Worm (Caenorhabditis elegans) whole organism, young adult: ENCODE measurements around the gene T20G5.13.

Experiments used
- F10E7.11 ChIP-seq: sonication (generic microtip); optimal IDR thresholded peaks from 2 replicates; lab custom pipeline; 2017; ENCODE audit warnings: mild to moderate bottlenecking, missing genetic modification characterization, moderate library complexity, missing compliant biosample characterization
- F22D6.2 ChIP-seq: sonication (generic microtip); optimal IDR thresholded peaks from 2 replicates; lab custom pipeline; 2016; ENCODE audit warnings: mild to moderate bottlenecking, missing genetic modification characterization, missing compliant biosample characterization
- F57A8.1 ChIP-seq: fragments of 200-800 bp; sonication (Bioruptor generic); optimal IDR thresholded peaks from 2 replicates; lab custom pipeline; 2018; ENCODE audit warnings: mild to moderate bottlenecking, missing genetic modification characterization, moderate library complexity, missing compliant biosample characterization
- F57C9.4 ChIP-seq: sonication (generic microtip); optimal IDR thresholded peaks from 2 replicates; lab custom pipeline; 2017; ENCODE audit warnings: mild to moderate bottlenecking, missing genetic modification characterization, missing compliant biosample characterization
- K12H6.12 ChIP-seq: fragments of 200-800 bp; sonication (Bioruptor generic); optimal IDR thresholded peaks from 2 replicates; lab custom pipeline; 2018; ENCODE audit warnings: mild to moderate bottlenecking, missing genetic modification characterization, missing compliant biosample characterization
- T26A5.8 ChIP-seq: sonication (generic microtip); optimal IDR thresholded peaks from 2 replicates; lab custom pipeline; 2016; ENCODE audit warnings: missing genetic modification characterization, missing compliant biosample characterization
- Y53F4B.3 ChIP-seq: fragments of 200-800 bp; sonication (Bioruptor generic); IDR thresholded peaks from 2 replicates; pipeline ENCODE4 v1.3.6; 2022; ENCODE audit warnings: missing genetic modification reagents, missing genetic modification characterization, missing compliant biosample characterization
- Y56A3A.18 ChIP-seq: fragments of 200-800 bp; sonication (Bioruptor generic); IDR thresholded peaks from 2 replicates; pipeline ENCODE4 v1.3.6; 2022; ENCODE audit warnings: missing genetic modification reagents, missing genetic modification characterization, missing compliant biosample characterization
- Y79H2A.3 ChIP-seq: fragments of 200-800 bp; sonication (Bioruptor generic); conservative IDR thresholded peaks from 2 replicates; pipeline ENCODE4 v1.3.6; 2022; ENCODE audit warnings: missing genetic modification reagents, missing genetic modification characterization, missing compliant biosample characterization
- akir-1 ChIP-seq: fragments of 200-800 bp; sonication (Bioruptor generic); optimal IDR thresholded peaks from 2 replicates; lab custom pipeline; 2018; ENCODE audit warnings: mild to moderate bottlenecking, missing genetic modification characterization, moderate library complexity, missing compliant biosample characterization
- ama-1 ChIP-seq, 3 experiments: fragments of 150-350 bp in 1 of 3; sonication (generic microtip) in 2 of 3; optimal IDR thresholded peaks; 2 replicates each; lab custom pipeline; 2014 to 2018; ENCODE audit warnings: missing biosample characterization in 2 of 3, missing genetic modification characterization in 2 of 3, missing genetic modification reagents in 2 of 3
- atf-7 ChIP-seq: sonication (generic microtip); optimal IDR thresholded peaks from 2 replicates; lab custom pipeline; 2017; ENCODE audit warnings: mild to moderate bottlenecking, missing genetic modification characterization, missing compliant biosample characterization
- attf-3 ChIP-seq: fragments of 200-800 bp; sonication (Bioruptor generic); conservative IDR thresholded peaks from 2 replicates; pipeline ENCODE4 v1.3.6; 2022; ENCODE audit warnings: missing genetic modification reagents, missing genetic modification characterization, missing compliant biosample characterization
- bed-2 ChIP-seq: fragments of 200-800 bp; sonication (Bioruptor generic); IDR thresholded peaks from 2 replicates; pipeline ENCODE4 v1.3.6; 2022; ENCODE audit warnings: missing genetic modification reagents, missing genetic modification characterization, missing compliant biosample characterization
- cebp-1 ChIP-seq, 2 experiments: fragments of 200-800 bp in 1 of 2; sonication (Bioruptor generic) in 1 of 2; sonication (generic microtip) in 1 of 2; IDR thresholded peaks in 1 of 2; optimal IDR thresholded peaks in 1 of 2; 2 replicates each; pipeline versions ENCODE4 v1.3.6 to Lab custom; 2017 to 2022; ENCODE audit warnings: missing compliant biosample characterization in 2 of 2, missing genetic modification characterization in 2 of 2, mild to moderate bottlenecking in 1 of 2, missing genetic modification reagents in 1 of 2, moderate library complexity in 1 of 2
- cebp-2 ChIP-seq: fragments of 200-800 bp; sonication (Bioruptor generic); IDR thresholded peaks from 2 replicates; pipeline ENCODE4 v1.3.6; 2022; ENCODE audit warnings: missing genetic modification characterization, missing compliant biosample characterization
- ceh-40 ChIP-seq: fragments of 200-800 bp; sonication (Bioruptor generic); IDR thresholded peaks from 2 replicates; pipeline ENCODE4 v1.3.6; 2022; ENCODE audit warnings: missing genetic modification characterization, missing compliant biosample characterization
- ceh-58 ChIP-seq: fragments of 200-800 bp; sonication (Bioruptor generic); IDR thresholded peaks from 2 replicates; pipeline ENCODE4 v1.3.6; 2022; ENCODE audit warnings: missing genetic modification characterization, missing compliant biosample characterization
- chd-7 ChIP-seq: sonication (generic microtip); optimal IDR thresholded peaks from 2 replicates; lab custom pipeline; 2016; ENCODE audit warnings: mild to moderate bottlenecking, missing genetic modification characterization, moderate library complexity, missing compliant biosample characterization
- dox-1 ChIP-seq: fragments of 200-800 bp; sonication (Bioruptor generic); IDR thresholded peaks from 2 replicates; pipeline ENCODE4 v1.3.6; 2022; ENCODE audit warnings: missing genetic modification reagents, missing genetic modification characterization, missing compliant biosample characterization
- ekl-4 ChIP-seq: fragments of 200-800 bp; sonication (Bioruptor generic); IDR thresholded peaks from 2 replicates; pipeline ENCODE4 v1.3.6; 2022; ENCODE audit warnings: missing genetic modification reagents, missing genetic modification characterization, missing compliant biosample characterization
- ets-4 ChIP-seq: fragments of 200-800 bp; sonication (Bioruptor generic); optimal IDR thresholded peaks from 2 replicates; lab custom pipeline; 2018; ENCODE audit warnings: mild to moderate bottlenecking, missing genetic modification characterization, missing compliant biosample characterization
- fkh-3 ChIP-seq: sonication (generic microtip); optimal IDR thresholded peaks from 2 replicates; lab custom pipeline; 2016; ENCODE audit warnings: mild to moderate bottlenecking, missing genetic modification characterization, missing compliant biosample characterization
- gei-17 ChIP-seq: fragments of 200-800 bp; sonication (Bioruptor generic); optimal IDR thresholded peaks from 2 replicates; lab custom pipeline; 2018; ENCODE audit warnings: mild to moderate bottlenecking, missing genetic modification characterization, missing compliant biosample characterization
- hmg-1.2 ChIP-seq: fragments of 200-800 bp; sonication (Bioruptor generic); IDR thresholded peaks from 2 replicates; pipeline ENCODE4 v1.3.6; 2022; ENCODE audit warnings: missing genetic modification reagents, missing genetic modification characterization, missing compliant biosample characterization
- hrde-1 ChIP-seq: sonication (generic microtip); optimal IDR thresholded peaks from 2 replicates; lab custom pipeline; 2016; ENCODE audit warnings: missing genetic modification characterization, mild to moderate bottlenecking, missing compliant biosample characterization, moderate library complexity, missing genotype, missing genetic modification reagents, borderline replicate concordance
- hsf-1 ChIP-seq: fragments of 200-800 bp; sonication (Bioruptor generic); IDR thresholded peaks from 2 replicates; pipeline ENCODE4 v1.3.6; 2022; ENCODE audit warnings: missing genetic modification reagents, missing genetic modification characterization, missing compliant biosample characterization
- let-607 ChIP-seq, 2 experiments: fragments of 200-800 bp in 1 of 2; sonication (Bioruptor generic) in 1 of 2; sonication (generic microtip) in 1 of 2; optimal IDR thresholded peaks; 2 replicates each; lab custom pipeline; 2016 to 2018; ENCODE audit warnings: mild to moderate bottlenecking in 2 of 2, missing compliant biosample characterization in 2 of 2, missing genetic modification characterization in 2 of 2, moderate library complexity in 2 of 2, missing genotype in 1 of 2
- lin-26 ChIP-seq: fragments of 200-800 bp; sonication (Bioruptor generic); IDR thresholded peaks from 2 replicates; pipeline ENCODE4 v1.3.6; 2022; ENCODE audit warnings: missing genetic modification reagents, missing genetic modification characterization, missing compliant biosample characterization
- lir-1 ChIP-seq: fragments of 200-800 bp; sonication (Bioruptor generic); conservative IDR thresholded peaks from 2 replicates; pipeline ENCODE4 v1.3.6; 2022; ENCODE audit warnings: missing genetic modification reagents, missing genetic modification characterization, missing compliant biosample characterization
- madf-3 ChIP-seq: fragments of 200-800 bp; sonication (Bioruptor generic); IDR thresholded peaks from 2 replicates; pipeline ENCODE4 v1.3.6; 2022; ENCODE audit warnings: missing genetic modification reagents, missing genetic modification characterization, missing compliant biosample characterization
- madf-8 ChIP-seq: fragments of 200-800 bp; sonication (Bioruptor generic); conservative IDR thresholded peaks from 2 replicates; pipeline ENCODE4 v1.3.6; 2022; ENCODE audit warnings: missing genetic modification reagents, missing genetic modification characterization, missing compliant biosample characterization
- mcd-1 ChIP-seq: fragments of 200-800 bp; sonication (Bioruptor generic); IDR thresholded peaks from 2 replicates; pipeline ENCODE4 v1.3.6; 2022; ENCODE audit warnings: missing genetic modification reagents, missing genetic modification characterization, missing compliant biosample characterization
- mxl-1 ChIP-seq: sonication (generic microtip); optimal IDR thresholded peaks from 2 replicates; lab custom pipeline; 2016; ENCODE audit warnings: missing genetic modification characterization, missing compliant biosample characterization
- nhr-120 ChIP-seq: fragments of 200-800 bp; sonication (Bioruptor generic); IDR thresholded peaks from 2 replicates; pipeline ENCODE4 v1.3.6; 2022; ENCODE audit warnings: missing genetic modification characterization, missing compliant biosample characterization
- nhr-27 ChIP-seq: fragments of 200-800 bp; sonication (Bioruptor generic); optimal IDR thresholded peaks from 2 replicates; lab custom pipeline; 2018; ENCODE audit warnings: mild to moderate bottlenecking, missing genetic modification characterization, moderate library complexity, missing compliant biosample characterization
- nhr-80 ChIP-seq: sonication (generic microtip); optimal IDR thresholded peaks from 2 replicates; lab custom pipeline; 2016; ENCODE audit warnings: missing genetic modification characterization, missing compliant biosample characterization
- pbrm-1 ChIP-seq: fragments of 200-800 bp; sonication (Bioruptor generic); IDR thresholded peaks from 2 replicates; pipeline ENCODE4 v1.3.6; 2022; ENCODE audit warnings: missing genetic modification reagents, missing genetic modification characterization, missing compliant biosample characterization
- rcor-1 ChIP-seq: fragments of 200-800 bp; sonication (Bioruptor generic); IDR thresholded peaks from 2 replicates; pipeline ENCODE4 v1.3.6; 2022; ENCODE audit warnings: missing genetic modification reagents, missing genetic modification characterization, missing compliant biosample characterization
- repo-1 ChIP-seq: sonication (generic microtip); optimal IDR thresholded peaks from 2 replicates; lab custom pipeline; 2017; ENCODE audit warnings: mild to moderate bottlenecking, missing genetic modification characterization, missing compliant biosample characterization
- snpc-1.3 ChIP-seq: sonication (generic microtip); optimal IDR thresholded peaks from 2 replicates; lab custom pipeline; 2017; ENCODE audit warnings: missing genetic modification characterization, mild to moderate bottlenecking, missing compliant biosample characterization, antibody characterized with exemption, moderate library complexity, missing genotype, missing genetic modification reagents; ENCODE audit not compliant: insufficient read depth
- tbx-9 ChIP-seq: sonication (generic microtip); optimal IDR thresholded peaks from 2 replicates; lab custom pipeline; 2016; ENCODE audit warnings: borderline replicate concordance, missing genetic modification characterization, inconsistent platforms, missing compliant biosample characterization
- tlf-1 ChIP-seq: fragments of 200-800 bp; sonication (Bioruptor generic); optimal IDR thresholded peaks from 2 replicates; lab custom pipeline; 2018; ENCODE audit warnings: mild to moderate bottlenecking, missing genetic modification characterization, missing compliant biosample characterization
- xnd-1 ChIP-seq: sonication (generic microtip); optimal IDR thresholded peaks from 2 replicates; lab custom pipeline; 2016; ENCODE audit warnings: missing genotype, missing genetic modification reagents, missing genetic modification characterization, missing compliant biosample characterization
- zfh-2 ChIP-seq: fragments of 200-800 bp; sonication (Bioruptor generic); conservative IDR thresholded peaks from 2 replicates; pipeline ENCODE4 v1.3.6; 2022; ENCODE audit warnings: missing genetic modification reagents, missing genetic modification characterization, missing compliant biosample characterization
- zim-3 ChIP-seq: sonication (generic microtip); optimal IDR thresholded peaks from 2 replicates; lab custom pipeline; 2017; ENCODE audit warnings: mild to moderate bottlenecking, missing genetic modification characterization, moderate library complexity, missing compliant biosample characterization
- ztf-26 ChIP-seq: sonication (generic microtip); optimal IDR thresholded peaks from 2 replicates; lab custom pipeline; 2017; ENCODE audit warnings: missing genetic modification characterization, missing compliant biosample characterization

The T20G5.13 gene

DNA sequence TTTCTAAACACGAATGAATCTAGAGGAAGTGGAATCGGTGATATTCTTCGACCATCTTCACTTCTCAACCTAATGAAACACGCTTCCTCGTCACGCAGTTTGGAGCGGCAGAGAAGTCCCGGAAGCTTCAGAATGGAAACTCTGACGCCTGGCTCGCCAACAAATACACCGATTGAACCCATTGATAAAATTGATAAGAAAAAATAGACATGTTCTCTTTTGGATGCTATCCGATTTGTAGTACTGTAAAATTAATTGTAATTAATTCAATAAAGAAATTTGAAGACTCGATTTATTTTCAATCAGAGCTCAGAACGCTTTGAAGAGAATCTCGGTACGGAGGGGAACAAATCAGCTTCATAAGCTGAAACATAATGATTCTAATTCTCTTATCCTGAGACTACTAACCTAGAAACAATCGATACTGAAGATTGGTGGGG, 13.4 kb upstream of the T20G5.13 start (continued):
- peak; percentile 68 for TF ChIP-seq ztf-26 (tag; lab: Kevin White, UChicago)
- TF ChIP-seq tlf-1 (GFP tag; lab: Kevin White, UChicago), result peak; percentile 93
- TF ChIP-seq Y53F4B.3 (GFP tag; lab: Robert Waterston, UW), result no peak
- TF ChIP-seq tbx-9 (tag; lab: Kevin White, UChicago), result no peak
- peak; percentile 52; the same call in 1 of the 2 replicates for TF ChIP-seq cebp-2 (GFP tag; lab: Robert Waterston, UW)
- peak; percentile 78 for TF ChIP-seq zim-3 (tag; lab: Kevin White, UChicago)
- peak; percentile 82 for TF ChIP-seq ekl-4
- TF ChIP-seq F57C9.4 (tag; lab: Kevin White, UChicago), result peak; percentile 25
- TF ChIP-seq F10E7.11 (tag; lab: Kevin White, UChicago), result peak; percentile 75
- no peak for TF ChIP-seq xnd-1
- TF ChIP-seq let-607 (tag; optimal IDR thresholded peaks at IDR 0.05; lab: Kevin White, UChicago), result peak; percentile 39 to 71
- TF ChIP-seq F57A8.1 (GFP tag; lab: Kevin White, UChicago), result peak; percentile 11
- TF ChIP-seq pbrm-1 (GFP tag; lab: Robert Waterston, UW), result 0 out of 2 replicates have a peak, but pooled peaks have one; percentile 59
- TF ChIP-seq hmg-1.2 (GFP tag; lab: Robert Waterston, UW), result peak; percentile 55
- peak; percentile 53 for TF ChIP-seq F22D6.2 (tag; lab: Kevin White, UChicago)
- TF ChIP-seq repo-1 (tag; lab: Kevin White, UChicago), result peak; percentile 95
- peak; percentile 49 for TF ChIP-seq gei-17 (GFP tag; lab: Kevin White, UChicago)
- TF ChIP-seq zfh-2 (GFP tag; lab: Robert Waterston, UW), result no peak
- peak; percentile 29 for TF ChIP-seq ets-4 (GFP tag; lab: Kevin White, UChicago)
- TF ChIP-seq hsf-1 (GFP tag; lab: Robert Waterston, UW), result peak; percentile 58; the same call in 1 of the 2 replicates
- TF ChIP-seq ceh-58, result 0 out of 2 replicates have a peak, but pooled peaks have one; percentile 6
- TF ChIP-seq lin-26 (GFP tag; lab: Robert Waterston, UW), result peak; percentile 70
- no peak for TF ChIP-seq K12H6.12
- peak; percentile 54 for TF ChIP-seq nhr-80 (tag; lab: Kevin White, UChicago)
- 0 out of 2 replicates have a peak, but pooled peaks have one; percentile 38 for TF ChIP-seq ceh-40 (GFP tag; lab: Robert Waterston, UW)
- 0 out of 2 replicates have a peak, but pooled peaks have one; percentile 42 for TF ChIP-seq Y79H2A.3
- TF ChIP-seq madf-3, result 0 out of 2 replicates have a peak, but pooled peaks have one; percentile 45
- TF ChIP-seq bed-2 (GFP tag; lab: Robert Waterston, UW), result no peak
- peak; percentile 59 for TF ChIP-seq mcd-1 (GFP tag; lab: Robert Waterston, UW)
- peak; percentile 45 for TF ChIP-seq mxl-1 (tag; lab: Kevin White, UChicago)
- no peak for TF ChIP-seq akir-1 (GFP tag; lab: Kevin White, UChicago)
- peak; percentile 54 for TF ChIP-seq rcor-1
- TF ChIP-seq attf-3 (GFP tag; lab: Robert Waterston, UW), result 0 out of 2 replicates have a peak, but pooled peaks have one; percentile 9
- TF ChIP-seq hrde-1 (tag; lab: Kevin White, UChicago), result peak; percentile 76
- peak; percentile 51 for TF ChIP-seq fkh-3 (tag; lab: Kevin White, UChicago)
- TF ChIP-seq T26A5.8 (tag; lab: Kevin White, UChicago), result peak; percentile 22
- peak; percentile 72 for TF ChIP-seq dox-1 (GFP tag; lab: Robert Waterston, UW)
- peak; percentile 54; the same call in 1 of the 2 replicates for TF ChIP-seq cebp-1 (GFP tag; IDR thresholded peaks at IDR 0.05; lab: Robert Waterston, UW)
- peak; percentile 88 for TF ChIP-seq cebp-1 (tag; optimal IDR thresholded peaks at IDR 0.05; lab: Kevin White, UChicago)
- no peak for TF ChIP-seq snpc-1.3 (tag; lab: Kevin White, UChicago)
- TF ChIP-seq lir-1 (GFP tag; lab: Robert Waterston, UW), result peak; percentile 31; the same call in 1 of the 2 replicates
- peak; percentile 90 for TF ChIP-seq atf-7 (tag; lab: Kevin White, UChicago)
- TF ChIP-seq madf-8 (GFP tag; lab: Robert Waterston, UW), result 0 out of 2 replicates have a peak, but pooled peaks have one; percentile 13
- peak; percentile 94 for TF ChIP-seq Y56A3A.18 (GFP tag; lab: Robert Waterston, UW)
- peak; percentile 89 for TF ChIP-seq chd-7
- TF ChIP-seq nhr-120 (GFP tag; lab: Robert Waterston, UW), result no peak
- TF ChIP-seq ama-1 (optimal IDR thresholded peaks at IDR 0.05; lab: Kevin White, UChicago), result peak; percentile 95
- peak; percentile 61 to 77 for TF ChIP-seq ama-1 (GFP tag; optimal IDR thresholded peaks at IDR 0.05; lab: Kevin White, UChicago)
- TF ChIP-seq nhr-27 (tag; lab: Kevin White, UChicago), result no peak
